Fruit fly (Drosophila melanogaster) whole organism, prepupa: ENCODE data around the gene U2af50.

Source experiments
- Blimp-1 ChIP-seq: fragments of 200-800 bp; sonication (Bioruptor generic); optimal IDR thresholded peaks from 3 replicates; lab custom pipeline; 2017; ENCODE audit warnings: missing biosample characterization, missing genetic modification characterization, mild to moderate bottlenecking, moderate library complexity, missing genetic modification reagents
- CG10631 ChIP-seq: fragments of 200-800 bp; sonication (Bioruptor generic); optimal IDR thresholded peaks from 2 replicates; lab custom pipeline; 2016; ENCODE audit warnings: missing biosample characterization, missing genetic modification characterization
- CG11294 ChIP-seq: fragments of 200-800 bp; sonication (Bioruptor generic); IDR thresholded peaks from 2 replicates; pipeline ENCODE4 v1.3.6; 2022; ENCODE audit warnings: missing biosample characterization, missing genetic modification characterization
- CG11762 ChIP-seq: fragments of 200-800 bp; sonication (Bioruptor generic); optimal IDR thresholded peaks from 3 replicates; lab custom pipeline; 2016; ENCODE audit warnings: missing biosample characterization, missing genetic modification characterization; ENCODE audit not compliant: insufficient read depth
- CG15336 ChIP-seq: fragments of 200-800 bp; sonication (Bioruptor generic); IDR thresholded peaks from 2 replicates; pipeline ENCODE4 v1.3.6; 2022; ENCODE audit warnings: missing biosample characterization, missing genetic modification characterization
- CG1621 ChIP-seq: fragments of 200-800 bp; sonication (Bioruptor generic); optimal IDR thresholded peaks from 3 replicates; lab custom pipeline; 2018; ENCODE audit warnings: missing biosample characterization, mild to moderate bottlenecking, missing genetic modification characterization
- CG16779 ChIP-seq: fragments of 200-800 bp; sonication (Bioruptor generic); optimal IDR thresholded peaks from 3 replicates; lab custom pipeline; 2017; ENCODE audit warnings: missing biosample characterization, mild to moderate bottlenecking, missing genetic modification characterization
- CG31627 ChIP-seq: fragments of 200-800 bp; sonication (Bioruptor generic); optimal IDR thresholded peaks from 3 replicates; lab custom pipeline; 2016; ENCODE audit warnings: missing biosample characterization, missing genetic modification characterization
- CG34406 ChIP-seq: fragments of 200-800 bp; sonication (Bioruptor generic); optimal IDR thresholded peaks from 3 replicates; lab custom pipeline; 2016; ENCODE audit warnings: missing biosample characterization, missing genetic modification characterization
- CG4318 ChIP-seq: fragments of 200-800 bp; sonication (Bioruptor generic); optimal IDR thresholded peaks from 3 replicates; lab custom pipeline; 2017; ENCODE audit warnings: missing biosample characterization, mild to moderate bottlenecking, missing genetic modification characterization
- CG6163 ChIP-seq: fragments of 200-800 bp; sonication (Bioruptor generic); IDR thresholded peaks from 3 replicates; pipeline ENCODE4 v1.3.6; 2022; ENCODE audit warnings: missing biosample characterization, missing genetic modification characterization
- CG6808 ChIP-seq: fragments of 200-800 bp; sonication (Bioruptor generic); optimal IDR thresholded peaks from 3 replicates; lab custom pipeline; 2017; ENCODE audit warnings: missing biosample characterization, missing genetic modification characterization, mild to moderate bottlenecking, moderate library complexity, missing genetic modification reagents
- CG6854 ChIP-seq: fragments of 200-800 bp; sonication (Bioruptor generic); optimal IDR thresholded peaks from 2 replicates; lab custom pipeline; 2017; ENCODE audit warnings: missing biosample characterization, mild to moderate bottlenecking, missing genetic modification characterization
- CG7368 ChIP-seq: fragments of 200-800 bp; sonication (Bioruptor generic); optimal IDR thresholded peaks from 3 replicates; lab custom pipeline; 2016; ENCODE audit warnings: missing biosample characterization, missing genetic modification characterization
- CG8119 ChIP-seq: fragments of 200-800 bp; sonication (Bioruptor generic); IDR thresholded peaks from 3 replicates; pipeline ENCODE4 v1.3.6; 2022; ENCODE audit warnings: missing biosample characterization, missing genetic modification characterization
- CG8632 ChIP-seq: fragments of 200-800 bp; sonication (Bioruptor generic); optimal IDR thresholded peaks from 3 replicates; lab custom pipeline; 2016; ENCODE audit warnings: missing biosample characterization, missing genetic modification characterization
- CG9139 ChIP-seq: fragments of 200-800 bp; sonication (Bioruptor generic); optimal IDR thresholded peaks from 3 replicates; lab custom pipeline; 2017; ENCODE audit warnings: missing biosample characterization, mild to moderate bottlenecking, missing genetic modification characterization
- Eip75B ChIP-seq: fragments of 200-800 bp; sonication (Bioruptor generic); optimal IDR thresholded peaks from 3 replicates; lab custom pipeline; 2016; ENCODE audit warnings: missing biosample characterization, missing genetic modification characterization
- Eip78C ChIP-seq: fragments of 200-800 bp; sonication (Bioruptor generic); peaks from one replicate; lab custom pipeline; 2016; ENCODE audit warnings: missing biosample characterization, missing genetic modification characterization
- Eip93F ChIP-seq: fragments of 200-800 bp; sonication (Bioruptor generic); optimal IDR thresholded peaks from 2 replicates; lab custom pipeline; 2016; ENCODE audit warnings: missing biosample characterization, mild to moderate bottlenecking, missing genetic modification characterization
- Ets21C ChIP-seq: fragments of 200-800 bp; sonication (Bioruptor generic); optimal IDR thresholded peaks from 3 replicates; lab custom pipeline; 2016; ENCODE audit warnings: missing biosample characterization, missing genetic modification characterization
- Ets96B ChIP-seq: fragments of 200-800 bp; optimal IDR thresholded peaks from 2 replicates; lab custom pipeline; 2019; ENCODE audit warnings: missing biosample characterization, mild to moderate bottlenecking, missing genetic modification characterization, moderate library complexity
- Gug ChIP-seq: fragments of 200-800 bp; sonication (Bioruptor generic); IDR thresholded peaks from 2 replicates; pipeline ENCODE4 v1.3.6; 2022; ENCODE audit warnings: missing biosample characterization, missing genetic modification characterization
- Hr38 ChIP-seq: sonication (Bioruptor generic); optimal IDR thresholded peaks from 2 replicates; lab custom pipeline; 2016; ENCODE audit warnings: missing biosample characterization, missing genetic modification characterization
- Hr4 ChIP-seq: fragments of 200-800 bp; sonication (Bioruptor generic); optimal IDR thresholded peaks from 3 replicates; lab custom pipeline; 2016; ENCODE audit warnings: missing biosample characterization, missing genetic modification characterization
- OdsH ChIP-seq: fragments of 200-800 bp; sonication (Bioruptor generic); optimal IDR thresholded peaks from 3 replicates; lab custom pipeline; 2016; ENCODE audit warnings: missing biosample characterization, missing genetic modification characterization
- Smox ChIP-seq: fragments of 200-800 bp; sonication (Bioruptor generic); optimal IDR thresholded peaks from 3 replicates; lab custom pipeline; 2016; ENCODE audit warnings: missing biosample characterization, missing genetic modification characterization
- Sox102F ChIP-seq: fragments of 200-800 bp; sonication (Bioruptor generic); optimal IDR thresholded peaks from 2 replicates; lab custom pipeline; 2016; ENCODE audit warnings: missing biosample characterization, mild to moderate bottlenecking, missing genetic modification characterization
- Sox15 ChIP-seq: fragments of 200-800 bp; sonication (Bioruptor generic); optimal IDR thresholded peaks from 3 replicates; lab custom pipeline; 2016; ENCODE audit warnings: missing biosample characterization, missing genetic modification characterization
- achi ChIP-seq: fragments of 200-800 bp; sonication (Bioruptor generic); optimal IDR thresholded peaks from 3 replicates; lab custom pipeline; 2016; ENCODE audit warnings: missing biosample characterization, missing genetic modification characterization
- acj6 ChIP-seq: fragments of 200-800 bp; sonication (Bioruptor generic); optimal IDR thresholded peaks from 3 replicates; lab custom pipeline; 2016; ENCODE audit warnings: missing biosample characterization, missing genetic modification characterization
- cyc ChIP-seq: fragments of 200-800 bp; sonication (Bioruptor generic); optimal IDR thresholded peaks from 3 replicates; lab custom pipeline; 2016; ENCODE audit warnings: missing biosample characterization, missing genetic modification characterization
- dac ChIP-seq: fragments of 200-800 bp; sonication (Bioruptor generic); optimal IDR thresholded peaks from 2 replicates; lab custom pipeline; 2017; ENCODE audit warnings: missing biosample characterization, mild to moderate bottlenecking, missing genetic modification characterization
- dsx ChIP-seq: fragments of 200-800 bp; optimal IDR thresholded peaks from 3 replicates; lab custom pipeline; 2019; ENCODE audit warnings: missing biosample characterization, mild to moderate bottlenecking, missing genetic modification characterization, moderate library complexity; ENCODE audit not compliant: poor library complexity, severe bottlenecking
- esn ChIP-seq: fragments of 200-800 bp; sonication (Bioruptor generic); optimal IDR thresholded peaks from 2 replicates; lab custom pipeline; 2016; ENCODE audit warnings: missing biosample characterization, mild to moderate bottlenecking, missing genetic modification characterization, moderate library complexity
- lz ChIP-seq: fragments of 200-800 bp; sonication (Bioruptor generic); optimal IDR thresholded peaks from 3 replicates; lab custom pipeline; 2016; ENCODE audit warnings: missing biosample characterization, missing genetic modification characterization
- net ChIP-seq: fragments of 200-800 bp; sonication (Bioruptor generic); optimal IDR thresholded peaks from 3 replicates; lab custom pipeline; 2016; ENCODE audit warnings: missing biosample characterization, missing genetic modification characterization
- pdm3 ChIP-seq: fragments of 200-800 bp; sonication (Bioruptor generic); optimal IDR thresholded peaks from 3 replicates; lab custom pipeline; 2016; ENCODE audit warnings: missing biosample characterization, missing genetic modification characterization
- salr ChIP-seq, 2 experiments: fragments of 200-800 bp; sonication (Bioruptor generic); optimal IDR thresholded peaks; 3 replicates each; lab custom pipeline; 2016 to 2018; ENCODE audit warnings: missing biosample characterization in 2 of 2, missing genetic modification characterization in 2 of 2, mild to moderate bottlenecking in 1 of 2
- svp ChIP-seq: fragments of 200-800 bp; sonication (Bioruptor generic); peaks from one replicate; lab custom pipeline; 2016; ENCODE audit warnings: missing biosample characterization, missing genetic modification characterization
- topi ChIP-seq: fragments of 200-800 bp; sonication (Bioruptor generic); optimal IDR thresholded peaks from 3 replicates; lab custom pipeline; 2016; ENCODE audit warnings: missing biosample characterization, missing genetic modification characterization
- vri ChIP-seq: fragments of 200-800 bp; sonication (Bioruptor generic); optimal IDR thresholded peaks from 3 replicates; lab custom pipeline; 2016; ENCODE audit warnings: missing biosample characterization, mild to moderate bottlenecking, missing genetic modification characterization

Gene U2af50

dm6 chrX:16332615-16333288 lies 26.1 kb downstream of the U2af50 start (continued):
- TF ChIP-seq CG31627 (GFP tag; lab: Kevin White, UChicago) (peak; percentile 96), svp (GFP tag; lab: Kevin White, UChicago) (peak; percentile 98), CG6808 (peak; percentile 97), CG11294 (GFP tag; lab: Robert Waterston, UW) (peak; percentile 92), salr (GFP tag; optimal IDR thresholded peaks at IDR 0.05; lab: Kevin White, UChicago) (peak; percentile 91 to 94), vri (GFP tag; lab: Kevin White, UChicago) (peak; percentile 91), net (GFP tag; lab: Kevin White, UChicago) (peak; percentile 95), CG8119 (peak; percentile 97), pdm3 (GFP tag; lab: Kevin White, UChicago) (peak; percentile 97), Sox102F (peak; percentile 97), acj6 (GFP tag; lab: Kevin White, UChicago) (peak; percentile 94), Ets96B (tag; lab: Kevin White, UChicago) (peak; percentile 95), topi (GFP tag; lab: Kevin White, UChicago) (peak; percentile 98), Gug (GFP tag; lab: Robert Waterston, UW) (peak; percentile 92), CG6163 (GFP tag; lab: Robert Waterston, UW) (peak; percentile 91), Eip75B (GFP tag; lab: Kevin White, UChicago) (peak; percentile 97), Ets21C (peak; percentile 92), lz (GFP tag; lab: Kevin White, UChicago) (peak; percentile 97), Eip93F (GFP tag; lab: Kevin White, UChicago) (peak; percentile 88), CG6854 (GFP tag; lab: Kevin White, UChicago) (peak; percentile 94), CG34406 (peak; percentile 96), Hr4 (GFP tag; lab: Kevin White, UChicago) (peak; percentile 97), Hr38 (GFP tag; lab: Kevin White, UChicago) (no peak), CG1621 (tag; lab: Kevin White, UChicago) (peak; percentile 95), dac (GFP tag; lab: Kevin White, UChicago) (peak; percentile 97), CG11762 (GFP tag; lab: Kevin White, UChicago) (peak; percentile 90), Smox (peak; percentile 96), Sox15 (GFP tag; lab: Kevin White, UChicago) (peak; percentile 92), CG16779 (tag; lab: Kevin White, UChicago) (peak; percentile 95), achi (peak; percentile 94), CG8632 (GFP tag; lab: Kevin White, UChicago) (peak; percentile 95), CG10631 (GFP tag; lab: Kevin White, UChicago) (peak; percentile 95), CG9139 (GFP tag; lab: Kevin White, UChicago) (peak; percentile 95), esn (peak; percentile 98), dsx (GFP tag; lab: Kevin White, UChicago) (peak; percentile 93), OdsH (peak; percentile 95), Eip78C (GFP tag; lab: Kevin White, UChicago) (peak; percentile 99), Blimp-1 (GFP tag; lab: Kevin White, UChicago) (peak; percentile 91), CG15336 (peak; percentile 97), CG7368 (GFP tag; lab: Kevin White, UChicago) (peak; percentile 93), CG4318 (GFP tag; lab: Kevin White, UChicago) (peak; percentile 95), cyc (GFP tag; lab: Kevin White, UChicago) (peak; percentile 95)
- TF ChIP-seq, all 60 proteins: peak for 59
